Fruit fly (Drosophila melanogaster) whole organism, embryonic: Measurements from ENCODE around the gene Ptp10D.

ENCODE experiments used
- Atf-2 ChIP-seq: fragments of 200-800 bp; sonication (Bioruptor generic); optimal IDR thresholded peaks from 2 replicates; lab custom pipeline; 2016; ENCODE audit warnings: missing biosample characterization, missing genetic modification characterization
- CG10959 ChIP-seq: fragments of 200-800 bp; sonication (Bioruptor generic); IDR thresholded peaks from 2 replicates; pipeline ENCODE4 v1.3.6; 2022; ENCODE audit warnings: missing biosample characterization, missing genetic modification characterization
- CG11085 ChIP-seq: fragments of 200-800 bp; sonication (Bioruptor generic); IDR thresholded peaks from 2 replicates; pipeline ENCODE4 v1.3.6; 2022; ENCODE audit warnings: missing biosample characterization, missing genetic modification characterization
- CG12219 ChIP-seq: fragments of 200-800 bp; sonication (Bioruptor generic); optimal IDR thresholded peaks from 3 replicates; lab custom pipeline; 2018; ENCODE audit warnings: missing biosample characterization, mild to moderate bottlenecking, missing genetic modification characterization
- CG12942 ChIP-seq: fragments of 200-800 bp; sonication (Bioruptor generic); optimal IDR thresholded peaks from 3 replicates; lab custom pipeline; 2016; ENCODE audit warnings: missing biosample characterization, missing genetic modification characterization
- CG13296 ChIP-seq: fragments of 200-800 bp; sonication (Bioruptor generic); optimal IDR thresholded peaks from 3 replicates; lab custom pipeline; 2018; ENCODE audit warnings: missing biosample characterization, mild to moderate bottlenecking, missing genetic modification characterization
- CG15269 ChIP-seq: fragments of 200-800 bp; sonication (Bioruptor generic); optimal IDR thresholded peaks from 2 replicates; lab custom pipeline; 2018; ENCODE audit warnings: missing biosample characterization, mild to moderate bottlenecking, missing genetic modification characterization, moderate library complexity
- CG15696 ChIP-seq: fragments of 200-800 bp; sonication (Bioruptor generic); optimal IDR thresholded peaks from 2 replicates; lab custom pipeline; 2019; ENCODE audit warnings: missing biosample characterization, mild to moderate bottlenecking, missing genetic modification characterization, moderate library complexity
- CG17186 ChIP-seq: fragments of 200-800 bp; sonication (Bioruptor generic); optimal IDR thresholded peaks from 3 replicates; lab custom pipeline; 2017; ENCODE audit warnings: missing biosample characterization, missing genetic modification reagents, missing genetic modification characterization
- CG17385 ChIP-seq: fragments of 200-800 bp; sonication (Bioruptor generic); optimal IDR thresholded peaks from 3 replicates; lab custom pipeline; 2018; ENCODE audit warnings: missing biosample characterization, mild to moderate bottlenecking, missing genetic modification characterization
- CG1832 ChIP-seq: fragments of 200-800 bp; sonication (Bioruptor generic); optimal IDR thresholded peaks from 2 replicates; lab custom pipeline; 2017; ENCODE audit warnings: missing biosample characterization, mild to moderate bottlenecking, missing genetic modification characterization, inconsistent platforms
- CG2889 ChIP-seq: fragments of 200-800 bp; sonication (Bioruptor generic); IDR thresholded peaks from 3 replicates; pipeline ENCODE4 v1.3.6; 2022; ENCODE audit warnings: missing biosample characterization, missing genetic modification characterization
- CG3163 ChIP-seq: fragments of 200-800 bp; sonication (Bioruptor generic); optimal IDR thresholded peaks from 3 replicates; lab custom pipeline; 2016; ENCODE audit warnings: missing biosample characterization, missing genetic modification characterization
- CG33557 ChIP-seq: fragments of 200-800 bp; sonication (Bioruptor generic); optimal IDR thresholded peaks from 2 replicates; lab custom pipeline; 2019; ENCODE audit warnings: missing biosample characterization, mild to moderate bottlenecking, missing genetic modification characterization, moderate library complexity
- CG43689 ChIP-seq: fragments of 200-800 bp; sonication (Bioruptor generic); IDR thresholded peaks from 2 replicates; pipeline ENCODE4 v1.3.6; 2022; ENCODE audit warnings: missing biosample characterization, missing genetic modification characterization
- CG6654 ChIP-seq: fragments of 200-800 bp; sonication (Bioruptor generic); optimal IDR thresholded peaks from 2 replicates; lab custom pipeline; 2017; ENCODE audit warnings: missing biosample characterization, mild to moderate bottlenecking, missing genetic modification characterization
- CG7745 ChIP-seq: fragments of 200-800 bp; sonication (Bioruptor generic); optimal IDR thresholded peaks from 2 replicates; lab custom pipeline; 2018; ENCODE audit warnings: missing biosample characterization, mild to moderate bottlenecking, missing genetic modification characterization, moderate library complexity
- CG9609 ChIP-seq: fragments of 200-800 bp; sonication (Bioruptor generic); optimal IDR thresholded peaks from 3 replicates; lab custom pipeline; 2016; ENCODE audit warnings: missing biosample characterization, missing genetic modification characterization
- Dll ChIP-seq: fragments of 200-800 bp; sonication (Bioruptor generic); IDR thresholded peaks from 4 replicates; pipeline ENCODE4 v1.3.6; 2022; ENCODE audit warnings: missing biosample characterization, missing genetic modification characterization; ENCODE audit not compliant: partially characterized antibody
- Ets65A ChIP-seq: fragments of 200-800 bp; sonication (Bioruptor generic); peaks from one replicate; lab custom pipeline; 2016; ENCODE audit warnings: missing biosample characterization, missing genetic modification characterization
- Fer1 ChIP-seq: fragments of 200-800 bp; sonication (Bioruptor generic); optimal IDR thresholded peaks from 2 replicates; lab custom pipeline; 2017; ENCODE audit warnings: missing biosample characterization, mild to moderate bottlenecking, missing genetic modification characterization
- Gug ChIP-seq: fragments of 200-800 bp; sonication (Bioruptor generic); IDR thresholded peaks from 4 replicates; pipeline ENCODE4 v1.3.6; 2022; ENCODE audit warnings: missing biosample characterization, missing genetic modification characterization
- HLHmδ ChIP-seq: fragments of 200-800 bp; sonication (Bioruptor generic); optimal IDR thresholded peaks from 2 replicates; lab custom pipeline; 2018; ENCODE audit warnings: missing biosample characterization, mild to moderate bottlenecking, missing genetic modification characterization, moderate library complexity
- Hr39 ChIP-seq: fragments of >200 bp; optimal IDR thresholded peaks from 2 replicates; lab custom pipeline; 2017
- Hr51 ChIP-seq, 2 experiments: fragments of 200-800 bp; sonication (Bioruptor generic); optimal IDR thresholded peaks; 2 replicates in 1 of 2; 3 replicates in 1 of 2; lab custom pipeline; 2016 to 2018; ENCODE audit warnings: missing biosample characterization in 2 of 2, missing genetic modification characterization in 2 of 2, mild to moderate bottlenecking in 1 of 2, moderate library complexity in 1 of 2
- MBD-R2 ChIP-seq: fragments of 200-800 bp; sonication (Bioruptor generic); IDR thresholded peaks from 2 replicates; pipeline ENCODE4 v1.3.6; 2022; ENCODE audit warnings: missing biosample characterization, missing genetic modification characterization
- Mad ChIP-seq: fragments of 200-800 bp; sonication (Bioruptor generic); optimal IDR thresholded peaks from 2 replicates; lab custom pipeline; 2016; ENCODE audit warnings: missing biosample characterization, missing genetic modification characterization
- Mrtf ChIP-seq: fragments of 200-800 bp; sonication (Bioruptor generic); IDR thresholded peaks from 3 replicates; pipeline ENCODE4 v1.3.6; 2022; ENCODE audit warnings: missing biosample characterization, missing genetic modification characterization
- NfI ChIP-seq: fragments of 200-800 bp; sonication (Bioruptor generic); optimal IDR thresholded peaks from 3 replicates; lab custom pipeline; 2018; ENCODE audit warnings: missing biosample characterization, mild to moderate bottlenecking, missing genetic modification characterization, moderate library complexity
- Ptx1 ChIP-seq: fragments of 200-800 bp; sonication (Bioruptor generic); IDR thresholded peaks from 2 replicates; pipeline ENCODE4 v1.3.6; 2022; ENCODE audit warnings: missing biosample characterization, missing genetic modification characterization
- Sry-β ChIP-seq: fragments of 200-800 bp; sonication (Bioruptor generic); optimal IDR thresholded peaks from 2 replicates; lab custom pipeline; 2018; ENCODE audit warnings: missing biosample characterization, mild to moderate bottlenecking, missing genetic modification characterization, moderate library complexity
- Ssrp ChIP-seq: fragments of 200-800 bp; sonication (Bioruptor generic); optimal IDR thresholded peaks from 2 replicates; lab custom pipeline; 2018; ENCODE audit warnings: missing biosample characterization, mild to moderate bottlenecking, missing genetic modification characterization, moderate library complexity
- amos ChIP-seq: fragments of 200-800 bp; sonication (Bioruptor generic); IDR thresholded peaks from 2 replicates; pipeline ENCODE4 v1.3.6; 2022; ENCODE audit warnings: missing biosample characterization, missing genetic modification characterization; ENCODE audit not compliant: partially characterized antibody
- ap ChIP-seq: fragments of 200-800 bp; sonication (Bioruptor generic); IDR thresholded peaks from 2 replicates; pipeline ENCODE4 v1.3.6; 2022; ENCODE audit warnings: missing biosample characterization, missing genetic modification characterization
- bigmax ChIP-seq: fragments of 200-800 bp; sonication (Bioruptor generic); optimal IDR thresholded peaks from 2 replicates; lab custom pipeline; 2018; ENCODE audit warnings: missing biosample characterization, mild to moderate bottlenecking, missing genetic modification characterization
- bsh ChIP-seq, 2 experiments: fragments of 200-800 bp; sonication (Bioruptor generic); optimal IDR thresholded peaks; 2 replicates each; lab custom pipeline; 2017 to 2018; ENCODE audit warnings: mild to moderate bottlenecking in 2 of 2, missing biosample characterization in 2 of 2, missing genetic modification characterization in 2 of 2, moderate library complexity in 1 of 2
- chm ChIP-seq: fragments of 200-800 bp; sonication (Bioruptor generic); IDR thresholded peaks from 2 replicates; pipeline ENCODE4 v1.3.6; 2022; ENCODE audit warnings: missing biosample characterization, missing genetic modification characterization
- crp ChIP-seq, 2 experiments: fragments of 200-800 bp; sonication (Bioruptor generic); optimal IDR thresholded peaks; 2 replicates in 1 of 2; 3 replicates in 1 of 2; lab custom pipeline; 2017; ENCODE audit warnings: missing biosample characterization in 2 of 2, missing genetic modification characterization in 2 of 2, mild to moderate bottlenecking in 1 of 2, moderate library complexity in 1 of 2
- esg ChIP-seq: fragments of 200-800 bp; sonication (Bioruptor generic); conservative IDR thresholded peaks from 2 replicates; pipeline ENCODE4 v1.3.6; 2022; ENCODE audit warnings: missing biosample characterization, missing genetic modification characterization
- fd64A ChIP-seq: fragments of 200-800 bp; sonication (Bioruptor generic); optimal IDR thresholded peaks from 3 replicates; lab custom pipeline; 2018; ENCODE audit warnings: missing biosample characterization, mild to moderate bottlenecking, missing genetic modification characterization
- gcm2 ChIP-seq: fragments of 200-800 bp; sonication (Bioruptor generic); optimal IDR thresholded peaks from 2 replicates; lab custom pipeline; 2016; ENCODE audit warnings: missing biosample characterization, missing genetic modification characterization
- hb ChIP-seq: fragments of 200-800 bp; sonication (Bioruptor generic); IDR thresholded peaks from 3 replicates; pipeline ENCODE4 v1.3.6; 2022; ENCODE audit warnings: missing biosample characterization, missing genetic modification characterization; ENCODE audit not compliant: partially characterized antibody
- kay ChIP-seq: fragments of 200-800 bp; sonication (Bioruptor generic); optimal IDR thresholded peaks from 2 replicates; lab custom pipeline; 2016; ENCODE audit warnings: missing biosample characterization, missing genetic modification characterization
- klu ChIP-seq: fragments of 200-800 bp; sonication (Bioruptor generic); IDR thresholded peaks from 2 replicates; pipeline ENCODE4 v1.3.6; 2022; ENCODE audit warnings: missing biosample characterization, missing genetic modification characterization
- knrl ChIP-seq: fragments of 200-800 bp; sonication (Bioruptor generic); IDR thresholded peaks from 3 replicates; pipeline ENCODE4 v1.3.6; 2022; ENCODE audit warnings: missing biosample characterization, missing genetic modification characterization; ENCODE audit not compliant: partially characterized antibody
- lmd ChIP-seq: fragments of 200-800 bp; sonication (Bioruptor generic); IDR thresholded peaks from 2 replicates; pipeline ENCODE4 v1.3.6; 2022; ENCODE audit warnings: missing biosample characterization, missing genetic modification characterization
- lov ChIP-seq, 2 experiments: fragments of 200-800 bp in 1 of 2; fragments of >200 bp in 1 of 2; sonication (Bioruptor generic) in 1 of 2; IDR thresholded peaks in 1 of 2; optimal IDR thresholded peaks in 1 of 2; 2 replicates in 1 of 2; 3 replicates in 1 of 2; pipeline versions ENCODE4 v1.3.6 to Lab custom; 2017 to 2022; ENCODE audit warnings: missing biosample characterization in 1 of 2, missing genetic modification characterization in 1 of 2
- psq ChIP-seq: fragments of 200-800 bp; sonication (Bioruptor generic); optimal IDR thresholded peaks from 2 replicates; lab custom pipeline; 2017; ENCODE audit warnings: missing biosample characterization, missing genetic modification characterization
- sd ChIP-seq: fragments of 200-800 bp; sonication (Bioruptor generic); optimal IDR thresholded peaks from 3 replicates; lab custom pipeline; 2018; ENCODE audit warnings: missing biosample characterization, mild to moderate bottlenecking, missing genetic modification characterization, moderate library complexity
- toy ChIP-seq: fragments of 200-800 bp; sonication (Bioruptor generic); IDR thresholded peaks from 2 replicates; pipeline ENCODE4 v1.3.6; 2022; ENCODE audit warnings: missing biosample characterization, missing genetic modification characterization
- vfl ChIP-seq: fragments of 200-800 bp; sonication (Bioruptor generic); optimal IDR thresholded peaks from 2 replicates; lab custom pipeline; 2016; ENCODE audit warnings: missing biosample characterization, missing genetic modification characterization

Gene Ptp10D

dm6 chrX:11660476-11660875, 38.7 kb downstream of the Ptp10D start (continued):
- TF ChIP-seq CG2889 (GFP tag; lab: Robert Waterston, UW) (no peak), Fer1 (GFP tag; lab: Kevin White, UChicago) (peak; percentile 26), CG15696 (tag; lab: Kevin White, UChicago) (no peak), CG11085 (no peak), lov (optimal IDR thresholded peaks at IDR 0.05; lab: Kevin White, UChicago) (no peak), lov (GFP tag; IDR thresholded peaks at IDR 0.05; lab: Robert Waterston, UW) (peak; percentile 44; the same call in 1 of the 3 replicates), CG1832 (GFP tag; lab: Kevin White, UChicago) (no peak), NfI (GFP tag; lab: Kevin White, UChicago) (no peak), MBD-R2 (GFP tag; lab: Robert Waterston, UW) (no peak), bigmax (GFP tag; lab: Kevin White, UChicago) (no peak), hb (GFP tag; lab: Robert Waterston, UW) (no peak), Atf-2 (GFP tag; lab: Kevin White, UChicago) (no peak), CG17186 (GFP tag; lab: Kevin White, UChicago) (peak; percentile 19), CG13296 (GFP tag; lab: Kevin White, UChicago) (peak; percentile 32), sd (tag; lab: Kevin White, UChicago) (no peak), Mrtf (GFP tag; lab: Robert Waterston, UW) (no peak), CG10959 (GFP tag; lab: Robert Waterston, UW) (no peak), CG15269 (peak; percentile 40), ap (GFP tag; lab: Robert Waterston, UW) (no peak), Mad (GFP tag; lab: Kevin White, UChicago) (no peak), Ets65A (GFP tag; lab: Kevin White, UChicago) (peak; percentile 16), CG33557 (GFP tag; lab: Kevin White, UChicago) (no peak), Dll (GFP tag; lab: Robert Waterston, UW) (no peak), HLHmδ (GFP tag; lab: Kevin White, UChicago) (no peak), CG9609 (GFP tag; lab: Kevin White, UChicago) (no peak), toy (GFP tag; lab: Robert Waterston, UW) (no peak), bsh (GFP tag; optimal IDR thresholded peaks at IDR 0.05; lab: Kevin White, UChicago) (peak in 1 of 2 experiments; percentile 48), Hr39 (no peak), CG43689 (GFP tag; lab: Robert Waterston, UW) (no peak), CG17385 (peak; percentile 27), klu (GFP tag; lab: Robert Waterston, UW) (no peak), Gug (GFP tag; lab: Robert Waterston, UW) (no peak), gcm2 (no peak), Ssrp (tag; lab: Kevin White, UChicago) (no peak), psq (GFP tag; lab: Kevin White, UChicago) (no peak), esg (no peak), knrl (GFP tag; lab: Robert Waterston, UW) (no peak), CG12942 (no peak), chm (no peak), Hr51 (GFP tag; optimal IDR thresholded peaks at IDR 0.05; lab: Kevin White, UChicago) (peak in 1 of 2 experiments; percentile 13), CG12219 (GFP tag; lab: Kevin White, UChicago) (peak; percentile 41), Sry-β (GFP tag; lab: Kevin White, UChicago) (peak; percentile 11), CG6654 (GFP tag; lab: Kevin White, UChicago) (no peak), CG7745 (tag; lab: Kevin White, UChicago) (no peak), vfl (GFP tag; lab: Kevin White, UChicago) (no peak), amos (no peak), lmd (GFP tag; lab: Robert Waterston, UW) (no peak), crp (GFP tag; optimal IDR thresholded peaks at IDR 0.05; lab: Kevin White, UChicago) (no peak), fd64A (GFP tag; lab: Kevin White, UChicago) (peak; percentile 67), Ptx1 (GFP tag; lab: Robert Waterston, UW) (no peak), kay (GFP tag; lab: Kevin White, UChicago) (no peak), CG3163 (no peak)
